Worm (Caenorhabditis elegans): ENCODE measurements around the gene F32B6.4.
A peak's percentile ranks its signal among the peaks of the same experiment; 100 is the strongest.

ce11 chrIV:9854952-9855351 lies 36.9 kb downstream of the F32B6.4 start:
- TF ChIP-seq ztf-4 (tag; optimal IDR thresholded peaks at IDR 0.05) (no peak), elt-3 (tag; optimal IDR thresholded peaks at IDR 0.05) (no peak), nhr-129 (tag; optimal IDR thresholded peaks at IDR 0.05) (no peak), dmd-4 (tag; optimal IDR thresholded peaks at IDR 0.05) (no peak), aly-2 (tag; optimal IDR thresholded peaks at IDR 0.05) (no peak), egl-27 (tag; optimal IDR thresholded peaks at IDR 0.05) (no peak), skn-1 (tag; optimal IDR thresholded peaks at IDR 0.05) (no peak), ceh-82 (tag; optimal IDR thresholded peaks at IDR 0.05) (no peak), lin-39 (tag; optimal IDR thresholded peaks at IDR 0.05) (no peak), zag-1 (tag; optimal IDR thresholded peaks at IDR 0.05) (no peak), fos-1 (tag; optimal IDR thresholded peaks at IDR 0.05) (peak; percentile 53), nhr-10 (tag; optimal IDR thresholded peaks at IDR 0.05) (no peak), unc-62 (GFP tag; optimal IDR thresholded peaks at IDR 0.05) (no peak)
